Worm (Caenorhabditis elegans) whole organism, L3 larva: Measurements from ENCODE around the gene C02B8.7.

Source experiments
- ZK546.5 ChIP-seq: sonication (generic microtip); optimal IDR thresholded peaks from 2 replicates; lab custom pipeline; 2017; ENCODE audit warnings: missing biosample characterization, missing genetic modification characterization
- aly-2 ChIP-seq: fragments of 150-350 bp; optimal IDR thresholded peaks from 2 replicates; lab custom pipeline; 2014; ENCODE audit warnings: missing biosample characterization, missing genetic modification characterization
- ama-1 ChIP-seq: fragments of 150-350 bp; optimal IDR thresholded peaks from 2 replicates; lab custom pipeline; 2018
- ceh-16 ChIP-seq: sonication (generic microtip); optimal IDR thresholded peaks from 2 replicates; lab custom pipeline; 2017; ENCODE audit warnings: missing biosample characterization, missing genetic modification characterization
- ceh-28 ChIP-seq: fragments of 150-350 bp; optimal IDR thresholded peaks from 2 replicates; lab custom pipeline; 2014; ENCODE audit warnings: missing biosample characterization, missing genetic modification reagents, missing genetic modification characterization
- daf-12 ChIP-seq: fragments of 150-350 bp; optimal IDR thresholded peaks from 2 replicates; lab custom pipeline; 2014; ENCODE audit warnings: missing biosample characterization, missing genetic modification reagents, missing genetic modification characterization
- egl-27 ChIP-seq: sonication (generic microtip); optimal IDR thresholded peaks from 4 replicates; lab custom pipeline; 2017; ENCODE audit warnings: missing biosample characterization, missing genetic modification reagents, missing genetic modification characterization
- egl-5 ChIP-seq: fragments of 150-350 bp; optimal IDR thresholded peaks from 2 replicates; lab custom pipeline; 2017; ENCODE audit warnings: missing biosample characterization, missing genetic modification reagents, missing genetic modification characterization, inconsistent platforms
- elt-1 ChIP-seq: fragments of 150-350 bp; optimal IDR thresholded peaks from 2 replicates; lab custom pipeline; 2014; ENCODE audit warnings: missing biosample characterization, missing genetic modification characterization
- fkh-2 ChIP-seq: fragments of 150-350 bp; optimal IDR thresholded peaks from 2 replicates; lab custom pipeline; 2014; ENCODE audit warnings: missing biosample characterization, missing genetic modification reagents, missing genetic modification characterization
- fos-1 ChIP-seq: fragments of 150-350 bp; optimal IDR thresholded peaks from 2 replicates; lab custom pipeline; 2014; ENCODE audit warnings: missing biosample characterization, missing genetic modification characterization
- hmg-11 ChIP-seq: sonication (generic microtip); optimal IDR thresholded peaks from 2 replicates; lab custom pipeline; 2016; ENCODE audit warnings: missing genetic modification characterization, missing compliant biosample characterization
- lin-39 ChIP-seq: fragments of 150-350 bp; optimal IDR thresholded peaks from 2 replicates; lab custom pipeline; 2018; ENCODE audit warnings: missing biosample characterization, missing genetic modification reagents, missing genetic modification characterization
- lsy-12 ChIP-seq: sonication (generic microtip); optimal IDR thresholded peaks from 2 replicates; lab custom pipeline; 2016; ENCODE audit warnings: mild to moderate bottlenecking, missing genetic modification characterization, missing compliant biosample characterization
- mdl-1 ChIP-seq: fragments of 150-350 bp; optimal IDR thresholded peaks from 2 replicates; lab custom pipeline; 2014; ENCODE audit warnings: missing biosample characterization, missing genetic modification characterization
- mml-1 ChIP-seq: fragments of 150-350 bp; sonication (generic microtip); optimal IDR thresholded peaks from 3 replicates; lab custom pipeline; 2014; ENCODE audit warnings: missing biosample characterization, missing genetic modification characterization
- nfya-1 ChIP-seq: sonication (generic microtip); optimal IDR thresholded peaks from 2 replicates; lab custom pipeline; 2017; ENCODE audit warnings: missing genetic modification characterization, mild to moderate bottlenecking, missing compliant biosample characterization, antibody characterized with exemption, moderate library complexity; ENCODE audit not compliant: insufficient read depth
- nhr-12 ChIP-seq: fragments of 150-350 bp; optimal IDR thresholded peaks from 2 replicates; lab custom pipeline; 2014; ENCODE audit warnings: missing biosample characterization, missing genetic modification characterization
- nhr-23 ChIP-seq: fragments of 150-350 bp; optimal IDR thresholded peaks from 2 replicates; lab custom pipeline; 2014; ENCODE audit warnings: missing biosample characterization, missing genetic modification reagents, missing genetic modification characterization
- nhr-237 ChIP-seq: fragments of 150-350 bp; optimal IDR thresholded peaks from 2 replicates; lab custom pipeline; 2014; ENCODE audit warnings: missing biosample characterization, missing genetic modification characterization
- nhr-25 ChIP-seq: sonication (generic microtip); optimal IDR thresholded peaks from 2 replicates; lab custom pipeline; 2017; ENCODE audit warnings: missing biosample characterization, missing genetic modification characterization
- nhr-28 ChIP-seq: fragments of 150-350 bp; optimal IDR thresholded peaks from 2 replicates; lab custom pipeline; 2014; ENCODE audit warnings: missing biosample characterization, missing genetic modification characterization
- nhr-43 ChIP-seq: sonication (generic microtip); optimal IDR thresholded peaks from 2 replicates; lab custom pipeline; 2016; ENCODE audit warnings: mild to moderate bottlenecking, missing genetic modification characterization, missing compliant biosample characterization; ENCODE audit not compliant: poor library complexity, severe bottlenecking
- nhr-67 ChIP-seq: fragments of 150-350 bp; optimal IDR thresholded peaks from 2 replicates; lab custom pipeline; 2014; ENCODE audit warnings: missing biosample characterization, missing genetic modification characterization
- nhr-76 ChIP-seq: fragments of 150-350 bp; sonication (generic microtip); optimal IDR thresholded peaks from 5 replicates; lab custom pipeline; 2014; ENCODE audit warnings: missing biosample characterization, missing genetic modification characterization
- nhr-77 ChIP-seq: fragments of 150-350 bp; optimal IDR thresholded peaks from 2 replicates; lab custom pipeline; 2014; ENCODE audit warnings: missing biosample characterization, missing genetic modification characterization
- pha-4 ChIP-seq: fragments of 150-350 bp; optimal IDR thresholded peaks from 2 replicates; lab custom pipeline; 2014; ENCODE audit warnings: missing biosample characterization, missing genetic modification reagents, missing genetic modification characterization
- pqm-1 ChIP-seq: fragments of 150-350 bp; optimal IDR thresholded peaks from 2 replicates; lab custom pipeline; 2017; ENCODE audit warnings: missing biosample characterization, missing genetic modification characterization, inconsistent platforms
- sea-2 ChIP-seq: fragments of 150-350 bp; sonication (generic microtip); optimal IDR thresholded peaks from 4 replicates; lab custom pipeline; 2014; ENCODE audit warnings: missing biosample characterization, missing genetic modification reagents, missing genetic modification characterization
- skn-1 ChIP-seq: fragments of 150-350 bp; optimal IDR thresholded peaks from 2 replicates; lab custom pipeline; 2014; ENCODE audit warnings: missing biosample characterization, missing genetic modification characterization
- tbx-2 ChIP-seq: sonication (generic microtip); optimal IDR thresholded peaks from 2 replicates; lab custom pipeline; 2016; ENCODE audit warnings: mild to moderate bottlenecking, missing genetic modification characterization, missing compliant biosample characterization
- unc-39 ChIP-seq: sonication (generic microtip); optimal IDR thresholded peaks from 4 replicates; lab custom pipeline; 2017; ENCODE audit warnings: missing biosample characterization, missing genetic modification characterization
- ztf-11 ChIP-seq: fragments of 150-350 bp; optimal IDR thresholded peaks from 2 replicates; lab custom pipeline; 2014; ENCODE audit warnings: missing biosample characterization, missing genetic modification characterization
- ztf-4 ChIP-seq: fragments of 150-350 bp; optimal IDR thresholded peaks from 2 replicates; lab custom pipeline; 2014; ENCODE audit warnings: missing biosample characterization, missing genetic modification characterization

The C02B8.7 gene

DNA sequence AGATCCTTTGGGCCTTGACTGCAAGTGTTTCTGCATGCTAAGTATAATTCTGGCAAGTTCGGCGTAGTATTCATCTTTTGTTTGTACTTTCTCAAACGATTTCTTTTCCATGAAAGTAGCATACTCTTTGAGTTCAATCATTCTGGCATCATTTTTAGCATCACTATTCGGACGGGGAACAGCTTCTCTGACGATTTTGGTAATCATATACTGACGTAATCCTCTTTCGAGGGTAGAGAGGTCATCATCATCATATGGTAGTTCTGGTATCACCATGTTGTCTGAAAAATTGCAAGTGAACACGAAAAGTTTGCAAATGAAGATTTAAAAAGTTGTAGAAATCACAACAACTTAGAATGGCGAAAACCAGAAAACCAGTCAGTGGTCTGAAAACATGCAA lies 25.1 kb upstream of the C02B8.7 start, which contains the start of gene F22F1.3:
Gene F22F1.3 (minus strand): TSS at position 281 of the 400 bp plus-strand sequence.
- TF ChIP-seq daf-12 (tag; lab: Kevin White, UChicago): no peak
- no peak for TF ChIP-seq elt-1 (tag; lab: Kevin White, UChicago)
- no peak for TF ChIP-seq tbx-2 (tag; lab: Kevin White, UChicago)
- no peak for TF ChIP-seq ztf-11
- TF ChIP-seq fos-1: no peak
- no peak for TF ChIP-seq nhr-12 (tag; lab: Kevin White, UChicago)
- TF ChIP-seq hmg-11 (tag; lab: Kevin White, UChicago): no peak
- TF ChIP-seq nhr-76 (tag; lab: Kevin White, UChicago): no peak
- TF ChIP-seq mml-1: no peak
- TF ChIP-seq nhr-25: no peak

DNA sequence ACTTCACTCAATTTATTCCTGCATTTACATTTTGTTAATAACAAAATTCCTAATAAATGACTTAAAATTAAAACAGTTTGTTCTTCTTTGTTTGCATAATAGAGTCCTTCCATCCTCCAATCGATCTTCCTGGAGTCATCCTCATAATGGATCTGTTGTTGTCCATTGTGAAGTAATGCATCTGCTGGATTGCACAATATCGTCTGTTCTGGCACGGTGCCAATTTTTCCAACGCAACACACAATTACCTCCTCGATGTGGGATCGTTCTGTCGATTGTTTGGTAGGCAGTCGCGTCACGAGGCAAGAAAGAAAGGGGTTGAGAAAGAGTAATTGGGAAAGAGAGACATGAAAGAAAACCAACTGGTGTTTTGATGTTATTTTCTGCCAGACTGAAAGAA lies 22.3 kb upstream of the C02B8.7 start:
- TF ChIP-seq aly-2 (no peak), pha-4 (tag; lab: Kevin White, UChicago) (peak; percentile 25), nhr-12 (tag; lab: Kevin White, UChicago) (no peak), lin-39 (tag; lab: Kevin White, UChicago) (peak; percentile 32), egl-5 (tag; lab: Kevin White, UChicago) (peak; percentile 52)

- TF ChIP-seq mml-1 (no peak), nhr-76 (tag; lab: Kevin White, UChicago) (no peak), fkh-2 (tag; lab: Kevin White, UChicago) (no peak), ztf-4 (tag; lab: Kevin White, UChicago) (no peak), mdl-1 (tag; lab: Kevin White, UChicago) (no peak), ztf-11 (no peak), lsy-12 (tag; lab: Kevin White, UChicago) (no peak), ama-1 (lab: Kevin White, UChicago) (peak; percentile 14), sea-2 (peak; percentile 20), pha-4 (tag; lab: Kevin White, UChicago) (peak; percentile 12), egl-5 (tag; lab: Kevin White, UChicago) (no peak), ZK546.5 (tag; lab: Kevin White, UChicago) (no peak), nhr-12 (tag; lab: Kevin White, UChicago) (no peak), nhr-43 (no peak), unc-39 (tag; lab: Kevin White, UChicago) (no peak), elt-1 (tag; lab: Kevin White, UChicago) (no peak), nfya-1 (tag; lab: Kevin White, UChicago) (peak; percentile 34), ceh-28 (tag; lab: Kevin White, UChicago) (no peak), skn-1 (tag; lab: Kevin White, UChicago) (no peak), nhr-28 (tag; lab: Kevin White, UChicago) (no peak), nhr-23 (tag; lab: Kevin White, UChicago) (no peak), egl-27 (no peak), nhr-67 (tag; lab: Kevin White, UChicago) (no peak), ceh-16 (tag; lab: Kevin White, UChicago) (no peak), lin-39 (tag; lab: Kevin White, UChicago) (peak; percentile 56), pqm-1 (tag; lab: Kevin White, UChicago) (no peak), nhr-237 (tag; lab: Kevin White, UChicago) (no peak), nhr-77 (tag; lab: Kevin White, UChicago) (no peak), hmg-11 (tag; lab: Kevin White, UChicago) (no peak), aly-2 (no peak)
- TF ChIP-seq, all 47 proteins: peak for 5
Observed at ce11 chrX:8158975-8159813, 21.5 kb upstream of the C02B8.7 start, which contains the start of gene hil-3. TSS of gene hil-3 (plus strand) at chrX:8159169.

DNA sequence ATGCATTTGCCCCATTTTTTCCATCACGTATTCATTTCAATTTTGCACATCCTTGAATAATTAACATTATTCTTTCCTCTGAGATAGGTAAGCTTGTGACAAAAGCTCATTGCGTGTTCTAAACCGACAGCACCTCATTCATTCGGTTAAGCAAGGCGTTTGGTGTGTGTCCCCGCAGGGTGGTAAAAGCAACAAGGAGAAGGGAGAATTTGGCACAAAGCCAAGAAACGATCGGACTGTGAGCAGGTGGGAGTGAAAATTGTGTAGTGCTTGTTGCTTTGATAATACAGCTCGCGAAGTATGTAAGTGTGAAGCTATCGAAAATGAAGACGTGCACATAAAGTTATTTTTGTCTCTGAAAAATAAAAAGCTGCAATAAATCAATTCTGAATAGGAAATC lies 19.5 kb upstream of the C02B8.7 start:
- TF ChIP-seq pha-4 (tag; lab: Kevin White, UChicago) (peak; percentile 29), nfya-1 (tag; lab: Kevin White, UChicago) (peak; percentile 14), tbx-2 (tag; lab: Kevin White, UChicago) (no peak)
